Worm (Caenorhabditis elegans) whole organism, dauer: Measurements from ENCODE around the gene clpf-1.

Experiments used
- unc-62 ChIP-seq: sonication (generic microtip); optimal IDR thresholded peaks from 2 replicates; lab custom pipeline; 2017; ENCODE audit warnings: missing biosample characterization, missing genetic modification reagents, missing genetic modification characterization

Gene clpf-1

DNA sequence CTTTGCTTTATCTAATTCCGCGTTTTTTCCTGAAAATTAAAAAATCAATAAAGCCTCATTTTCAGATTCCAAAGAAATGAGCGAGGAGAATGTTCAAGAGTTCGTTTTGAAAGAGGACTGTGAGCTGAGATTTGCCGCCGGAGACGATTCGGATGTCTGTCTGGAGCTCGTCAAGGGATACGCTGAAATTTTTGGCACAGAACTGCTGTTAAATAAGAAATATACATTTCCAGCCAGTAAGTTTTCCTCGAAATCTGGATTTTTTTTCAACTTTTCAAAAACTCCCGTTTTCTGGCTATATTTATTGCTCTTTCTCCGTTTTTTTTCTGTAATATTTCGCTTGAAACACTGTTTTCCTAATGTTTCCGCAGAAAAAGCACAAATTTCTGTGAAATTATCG is at the start of gene clpf-1:
Gene clpf-1 (plus strand): TSS at position 66 of the 400 bp plus-strand sequence.
- no peak for TF ChIP-seq unc-62

DNA sequence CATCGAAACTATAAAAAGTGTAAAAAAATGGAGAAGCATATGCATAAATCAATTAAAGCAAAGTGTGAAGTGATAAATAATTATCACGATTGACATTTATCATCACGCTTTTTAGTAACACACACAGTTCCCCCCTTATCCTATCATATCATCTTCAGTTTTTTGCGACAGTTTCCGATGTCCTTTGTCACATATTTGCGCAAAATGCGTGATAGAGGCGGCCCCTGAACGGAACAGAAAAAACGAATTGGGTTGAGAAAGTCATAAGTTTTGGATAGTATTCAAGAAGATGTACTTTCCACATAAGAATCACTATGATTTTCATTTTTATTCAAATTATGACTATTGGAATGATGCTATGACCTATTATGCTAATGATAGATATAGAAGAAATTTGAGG is 48.5 kb upstream of the clpf-1 start:
- no peak for TF ChIP-seq unc-62

DNA sequence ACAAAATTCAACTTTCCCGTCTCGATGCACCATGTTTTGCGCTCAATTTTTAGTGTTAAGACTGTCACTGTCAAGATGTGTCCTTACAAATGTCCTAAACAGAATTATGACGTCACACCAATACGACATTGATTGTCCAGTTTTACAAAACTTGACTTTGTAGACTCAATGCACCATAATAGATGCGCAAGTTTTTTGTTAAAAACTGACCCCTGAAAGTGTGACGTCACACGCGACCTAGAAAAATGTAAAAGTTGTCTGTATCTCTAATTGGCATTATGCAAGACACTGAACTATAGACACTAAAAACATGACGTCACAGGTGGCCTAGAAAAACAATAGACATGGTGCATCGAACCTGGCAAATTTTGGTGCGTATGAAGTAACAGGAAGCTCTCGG is 46.5 kb upstream of the clpf-1 start:
- no peak for TF ChIP-seq unc-62

DNA sequence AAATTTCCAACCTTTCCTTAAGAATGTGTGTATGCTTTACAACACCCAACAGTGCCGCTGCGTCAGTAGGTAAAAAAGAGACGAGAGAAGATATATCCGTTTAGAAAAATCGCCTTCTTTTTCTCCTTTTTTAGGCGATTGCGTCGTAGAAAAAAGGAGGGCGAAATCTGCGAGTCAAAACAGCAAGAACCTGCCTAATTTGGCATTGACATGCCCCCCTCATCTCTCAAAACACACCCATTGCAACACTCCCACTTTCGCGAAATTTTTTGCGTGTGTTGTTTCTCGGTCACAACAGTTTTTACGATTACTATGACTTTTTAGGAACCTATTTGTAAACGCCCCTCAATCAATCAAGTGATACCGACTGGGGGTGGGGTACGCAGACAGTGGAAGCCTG is 45.9 kb upstream of the clpf-1 start:
- TF ChIP-seq unc-62 = no peak

DNA sequence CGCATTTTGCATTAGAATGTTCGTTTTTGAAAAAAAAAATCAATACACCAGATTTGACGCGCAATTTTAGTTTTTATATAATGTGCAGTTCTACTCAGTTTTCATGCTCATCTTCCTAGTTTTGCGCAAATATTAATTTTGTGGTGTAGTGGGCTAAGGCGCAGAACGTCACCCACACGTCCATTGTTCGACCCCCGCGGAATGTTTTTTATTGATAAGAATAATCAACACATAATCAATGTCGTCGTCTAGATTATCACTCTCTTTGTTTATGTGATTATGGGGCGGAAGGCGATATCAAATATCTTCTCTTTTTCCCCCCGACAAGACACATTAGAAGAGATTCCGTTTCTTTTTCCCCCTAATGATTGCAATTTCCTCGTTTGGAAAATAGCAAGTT is 41.8 kb upstream of the clpf-1 start:
- TF ChIP-seq unc-62 = no peak

DNA sequence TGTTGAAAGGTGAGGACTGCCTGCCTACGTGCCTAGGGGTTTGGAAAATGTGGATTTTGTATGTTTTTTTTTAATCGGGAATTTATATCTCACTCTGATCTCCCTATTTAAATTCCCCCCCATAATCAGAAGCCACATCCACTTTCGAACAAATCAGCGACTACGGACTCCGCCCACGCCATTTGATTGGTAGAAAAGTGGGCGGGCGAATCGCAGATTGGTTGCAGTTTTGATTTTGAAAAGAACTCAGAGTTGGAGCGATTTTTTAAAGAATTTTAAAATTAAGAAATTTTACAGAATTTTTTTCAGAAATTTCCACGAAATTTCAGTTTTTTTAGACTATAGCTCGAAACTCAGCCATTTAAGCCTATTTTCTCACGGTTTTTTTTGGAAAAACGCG is 37.5 kb upstream of the clpf-1 start:
- no peak for TF ChIP-seq unc-62

DNA sequence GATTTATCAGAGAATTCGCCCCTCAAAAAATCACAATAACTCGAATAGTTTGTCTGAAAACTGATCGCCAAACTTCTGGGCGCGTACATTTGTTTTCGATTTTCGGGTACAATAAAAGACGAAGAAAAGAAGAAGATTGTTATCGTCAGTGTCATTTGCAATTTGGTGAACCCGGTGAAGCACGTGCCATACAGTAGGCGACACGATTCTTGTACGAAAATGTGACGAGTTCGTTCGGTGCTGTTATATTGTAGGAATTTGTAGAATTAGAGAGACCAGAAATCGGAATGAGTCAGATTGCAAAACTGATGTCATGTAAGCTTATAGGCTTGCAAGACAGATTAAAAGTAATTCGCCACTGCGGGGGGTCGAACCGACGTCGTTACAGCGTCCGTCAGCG is 29.8 kb upstream of the clpf-1 start:
- no peak for TF ChIP-seq unc-62

DNA sequence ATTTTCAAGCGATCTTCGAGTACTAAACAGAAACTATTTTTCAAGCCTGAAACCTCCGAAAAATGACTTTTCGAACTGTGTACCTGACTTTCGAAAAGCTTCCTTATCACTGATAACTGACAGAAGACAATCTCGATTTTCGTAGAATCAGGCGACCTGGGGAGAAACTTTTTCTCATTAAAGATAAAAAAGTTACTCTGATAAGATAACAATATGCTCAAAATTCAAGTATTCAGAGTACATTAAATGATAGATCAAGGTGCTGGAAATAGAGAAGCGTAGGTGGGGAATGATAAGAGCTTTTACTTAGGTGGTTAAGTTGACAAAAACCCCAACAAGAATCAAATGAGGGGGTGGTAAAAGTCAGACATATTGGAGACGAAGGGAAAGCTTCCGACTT is 27.5 kb upstream of the clpf-1 start, which contains the start of gene prk-2:
Gene prk-2 (minus strand): TSS at position 156 of the 400 bp plus-strand sequence.
- no peak for TF ChIP-seq unc-62

DNA sequence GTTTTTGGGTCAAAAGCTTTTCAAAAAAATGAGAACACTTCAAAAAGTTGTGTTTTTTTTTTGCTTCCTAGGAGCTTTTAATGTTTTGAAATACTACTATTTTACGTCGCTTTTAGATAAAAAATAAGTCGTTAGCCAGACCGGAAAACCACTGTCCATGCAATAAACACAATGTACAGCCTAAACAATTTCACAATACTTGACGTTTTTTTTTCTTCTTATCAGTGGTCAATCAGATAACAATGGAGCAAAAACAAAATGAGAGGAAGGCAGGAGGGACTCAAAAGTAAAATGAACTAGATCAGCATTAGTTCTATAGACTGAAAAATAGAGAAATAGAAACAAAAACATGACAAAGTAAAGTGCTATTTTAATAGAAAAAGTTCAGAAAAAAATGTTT is 26.8 kb upstream of the clpf-1 start:
- TF ChIP-seq unc-62 = no peak

DNA sequence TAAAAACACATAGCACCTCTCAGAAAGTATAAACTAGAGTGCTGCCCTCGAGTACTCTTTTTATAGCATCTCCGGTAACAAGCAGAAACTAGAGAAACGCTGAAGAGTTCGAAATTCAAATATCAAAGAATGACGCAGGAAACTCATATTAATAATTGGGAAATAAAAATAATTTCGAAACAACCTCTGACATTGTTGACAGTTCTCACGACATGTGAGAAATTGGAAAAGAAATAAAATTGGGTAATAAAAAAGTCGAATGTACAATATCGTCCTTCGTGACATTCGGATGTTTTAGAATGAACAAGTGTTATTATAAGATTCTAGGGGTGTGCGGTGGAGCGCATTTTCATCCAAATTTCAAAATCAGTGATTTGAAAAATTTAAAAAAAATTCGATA is 25.3 kb upstream of the clpf-1 start:
- TF ChIP-seq unc-62 = no peak

DNA sequence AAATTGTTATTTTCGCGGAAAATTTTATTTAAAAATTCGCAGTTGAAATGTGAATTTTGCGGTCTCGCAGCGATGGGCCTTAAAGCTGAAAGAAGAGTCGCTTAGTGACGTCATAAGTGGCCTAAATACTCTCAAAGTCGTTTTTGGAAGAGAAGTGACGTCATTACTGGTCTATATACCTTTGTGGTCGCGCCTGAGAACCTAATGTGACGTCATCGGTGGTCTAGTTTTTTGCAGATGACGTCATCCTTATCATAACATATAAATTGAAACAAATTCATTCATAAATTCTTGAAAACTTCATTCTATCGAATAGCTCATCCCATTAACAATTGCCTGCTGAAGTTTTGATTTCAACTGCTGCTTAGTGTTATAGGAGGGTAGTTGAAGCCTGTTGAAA is 20.4 kb upstream of the clpf-1 start:
- no peak for TF ChIP-seq unc-62

DNA sequence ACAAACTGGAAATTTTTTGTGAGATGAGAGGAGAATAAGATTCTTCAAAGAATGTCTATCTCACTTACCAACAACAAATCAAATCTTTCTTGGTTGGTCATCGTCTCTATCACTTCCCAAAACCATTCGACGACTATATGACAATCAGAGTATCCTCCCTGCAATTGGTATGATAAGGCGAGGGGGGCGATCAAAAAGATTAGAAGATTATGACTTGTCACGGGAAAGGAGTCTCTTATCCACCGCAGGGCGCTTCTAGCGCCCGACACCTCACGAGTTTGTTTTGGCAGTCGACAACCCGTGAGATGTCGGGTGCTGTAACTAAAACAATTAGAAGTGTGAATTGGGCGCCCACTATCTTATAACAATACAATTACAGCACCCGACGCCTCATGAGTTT is 19.8 kb upstream of the clpf-1 start:
- no peak for TF ChIP-seq unc-62

DNA sequence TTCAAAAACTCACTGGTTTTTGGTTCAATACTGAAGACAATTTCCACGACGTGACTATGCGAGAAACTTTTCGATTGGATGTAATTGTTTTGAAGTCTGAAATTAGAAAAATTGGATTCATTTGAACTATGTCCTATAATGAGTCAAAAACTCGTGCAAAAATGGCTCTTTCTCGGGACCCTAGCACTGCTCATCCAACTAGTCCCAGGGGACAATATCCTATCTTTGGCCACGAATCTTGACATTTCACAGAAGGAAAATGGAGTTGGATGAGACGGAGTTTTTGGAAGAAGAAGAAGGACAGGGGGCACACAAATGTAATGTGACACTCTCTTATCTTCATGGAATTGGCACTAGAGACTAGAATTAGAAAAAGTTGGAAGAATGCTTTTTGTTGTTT is 15.7 kb upstream of the clpf-1 start:
- no peak for TF ChIP-seq unc-62

DNA sequence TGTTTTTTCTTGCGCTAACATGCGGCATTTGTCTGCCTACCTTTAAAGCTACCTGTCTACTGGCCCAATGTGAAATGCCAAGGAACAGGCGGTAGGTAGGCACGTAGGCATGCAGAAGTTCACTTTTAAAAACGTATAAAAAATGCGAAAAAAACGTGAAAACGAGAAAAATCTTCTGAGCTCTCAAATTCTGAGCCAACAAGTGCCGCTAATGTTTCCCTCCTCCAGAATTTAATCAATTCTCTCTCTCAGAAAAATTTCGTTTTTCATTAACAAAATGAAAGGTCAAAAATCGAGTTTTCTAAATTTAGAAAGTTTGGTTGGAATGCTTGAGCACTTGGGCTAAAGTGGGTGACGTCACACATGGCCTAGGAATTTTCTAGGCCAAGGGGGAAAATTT is 15.1 kb upstream of the clpf-1 start:
- TF ChIP-seq unc-62 = no peak

DNA sequence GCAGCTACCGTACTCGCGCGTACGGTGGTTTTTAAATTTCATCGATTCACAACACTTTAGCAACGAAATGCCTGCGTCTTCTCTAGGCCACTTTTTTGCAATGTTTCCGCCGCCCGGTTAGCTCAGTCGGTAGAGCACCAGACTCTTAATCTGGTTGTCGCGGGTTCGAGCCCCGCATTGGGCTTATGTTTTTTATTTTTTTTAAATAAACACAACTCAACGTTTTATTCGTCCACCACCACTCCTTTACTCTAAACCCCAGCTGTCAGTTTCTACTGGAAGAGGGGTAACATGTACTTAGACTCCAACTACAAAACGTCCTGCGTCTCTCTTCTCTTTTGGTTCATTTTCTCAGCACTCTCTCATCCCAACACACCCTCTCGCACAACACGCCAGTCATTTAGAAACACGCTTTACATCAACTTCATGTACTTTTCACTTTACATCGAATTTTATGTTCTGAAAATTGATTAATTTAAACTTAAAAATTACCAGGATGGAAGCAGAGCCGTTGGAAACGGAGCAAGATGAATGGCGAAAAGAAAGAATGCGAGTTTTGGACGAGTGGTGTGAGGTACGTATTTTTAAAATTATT is 8.0 kb upstream of the clpf-1 start, which contains the start of the genes elmd-1 and hecw-1:
Gene elmd-1 (plus strand): TSS at position 494 of the 595 bp plus-strand sequence.
Gene hecw-1 (minus strand): TSS at position 545 of the 595 bp plus-strand sequence.
- TF ChIP-seq unc-62 = no peak

DNA sequence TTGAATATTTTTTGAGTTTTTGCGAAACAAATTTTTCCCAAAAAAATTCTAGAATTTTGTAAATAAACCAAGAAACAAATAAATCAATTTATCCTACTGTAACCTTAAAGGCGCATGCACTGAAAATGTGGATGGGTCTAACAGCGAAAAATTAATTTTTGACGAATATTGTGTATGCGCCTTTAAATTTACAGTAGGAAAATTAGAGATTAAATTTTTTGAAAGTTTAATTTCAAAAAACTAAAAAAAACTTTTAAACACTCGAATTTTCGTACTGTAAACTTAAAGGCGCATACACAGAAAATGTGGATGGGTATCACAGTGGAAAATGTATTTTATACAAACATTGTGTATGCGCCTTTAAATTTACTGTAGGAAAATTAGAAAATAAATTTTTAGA is 7.4 kb upstream of the clpf-1 start:
- TF ChIP-seq unc-62 = no peak

DNA sequence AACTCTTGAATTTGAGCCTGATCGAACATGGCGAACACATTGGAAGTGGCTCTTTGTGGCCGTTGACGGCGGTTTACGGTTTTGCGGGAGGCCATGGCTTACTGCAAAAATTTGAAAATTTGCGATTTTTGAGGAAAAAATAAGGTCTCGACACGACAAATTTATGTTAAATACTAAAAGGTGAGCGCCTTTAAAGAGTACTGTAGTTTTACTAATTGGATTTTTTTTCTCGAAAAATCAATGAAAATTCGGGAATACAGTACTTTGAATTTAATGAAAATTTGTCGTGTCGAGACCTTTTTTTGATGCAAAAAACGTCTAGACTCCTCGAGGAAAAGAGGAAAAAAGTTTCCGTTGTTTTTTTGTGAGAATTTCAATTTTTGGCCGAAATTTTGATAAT is 3.9 kb upstream of the clpf-1 start, which contains the start of gene mlc-4:
Gene mlc-4 (minus strand): TSS at position 101 of the 400 bp plus-strand sequence.
- TF ChIP-seq unc-62 = no peak

DNA sequence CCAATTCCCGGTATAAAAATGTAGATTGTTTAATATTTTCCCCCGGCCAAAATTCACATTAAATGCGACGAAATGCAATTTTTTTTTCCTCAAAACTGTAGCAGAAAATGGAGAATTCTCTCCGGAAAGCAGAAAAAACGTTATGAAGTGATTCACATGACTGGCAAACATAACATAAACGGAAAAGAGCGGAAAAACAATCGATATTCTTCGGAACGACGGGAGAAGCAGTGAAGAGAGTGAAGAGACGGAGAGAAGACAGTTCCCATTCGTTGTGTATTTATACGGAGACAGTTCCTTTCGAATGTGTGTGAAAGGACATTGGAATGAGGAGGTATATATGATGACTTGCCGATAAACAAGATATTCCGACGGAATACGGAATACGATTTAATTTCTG is 2.4 kb upstream of the clpf-1 start:
- TF ChIP-seq unc-62 = no peak

DNA sequence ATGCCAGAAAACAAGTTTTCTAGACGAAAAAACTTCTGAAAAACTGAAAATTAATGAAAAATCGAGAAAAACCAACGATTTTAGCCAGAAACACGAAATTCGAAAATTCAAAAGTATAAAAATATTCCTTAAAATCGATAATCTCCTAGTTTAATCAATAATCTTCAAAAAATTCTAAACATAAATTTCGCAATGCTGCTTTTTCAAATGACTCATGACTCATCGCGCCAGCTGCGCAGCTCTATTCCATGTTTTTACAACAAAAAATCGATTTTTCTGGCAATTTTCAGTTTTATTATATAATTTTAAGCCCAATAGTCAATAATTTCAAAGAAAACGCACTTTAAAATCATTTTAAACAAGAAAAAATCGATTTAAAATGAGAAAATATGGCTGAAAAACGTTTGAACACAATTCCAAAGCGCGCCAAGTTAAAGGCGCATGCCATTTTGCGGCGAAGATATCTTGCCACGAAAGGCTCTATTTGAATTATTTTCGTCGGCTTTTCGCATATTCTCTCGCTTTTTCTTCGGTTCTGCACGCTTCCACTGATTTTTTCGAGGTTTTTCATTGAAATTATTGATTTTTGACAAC is 1.6 kb upstream of the clpf-1 start, which contains the start of gene cri-3:
Gene cri-3 (plus strand): TSS at position 482 of the 594 bp plus-strand sequence.
- TF ChIP-seq unc-62 = no peak
